Fruit fly (Drosophila melanogaster) whole organism, wandering third instar larva: Measurements from ENCODE around the gene CG6340.
A peak's percentile ranks its signal among the peaks of the same experiment; 100 is the strongest.

Experiments
- Abd-B ChIP-seq: fragments of >200 bp; optimal IDR thresholded peaks from 2 replicates; lab custom pipeline; 2017; ENCODE audit warnings: missing biosample characterization, missing genetic modification characterization
- CG32264 ChIP-seq: fragments of 200-800 bp; sonication (Bioruptor generic); optimal IDR thresholded peaks from 2 replicates; lab custom pipeline; 2016; ENCODE audit warnings: missing biosample characterization, missing genetic modification characterization
- CG9705 ChIP-seq: fragments of 200-800 bp; sonication (Bioruptor generic); optimal IDR thresholded peaks from 2 replicates; lab custom pipeline; 2018; ENCODE audit warnings: missing biosample characterization, mild to moderate bottlenecking, missing genetic modification characterization
- CrebA ChIP-seq: fragments of 200-800 bp; sonication (Bioruptor generic); optimal IDR thresholded peaks from 2 replicates; lab custom pipeline; 2016; ENCODE audit warnings: missing biosample characterization, mild to moderate bottlenecking, missing genetic modification characterization, borderline replicate concordance
- Dfd ChIP-seq: fragments of >200 bp; optimal IDR thresholded peaks from 2 replicates; lab custom pipeline; 2017; ENCODE audit warnings: missing biosample characterization, missing genetic modification characterization
- Dif ChIP-seq: fragments of 200-275, 200-300 bp; sonication (Bioruptor generic); optimal IDR thresholded peaks from 2 replicates; lab custom pipeline; 2018; ENCODE audit warnings: missing biosample characterization, missing genetic modification characterization; ENCODE audit not compliant: partially characterized antibody
- GATAd ChIP-seq: sonication (Bioruptor generic); optimal IDR thresholded peaks from 2 replicates; lab custom pipeline; 2016; ENCODE audit warnings: missing biosample characterization, missing genetic modification characterization
- HLH106 ChIP-seq: fragments of 200-800 bp; optimal IDR thresholded peaks from 3 replicates; lab custom pipeline; 2019; ENCODE audit warnings: missing biosample characterization, mild to moderate bottlenecking, missing genetic modification characterization, moderate library complexity
- Hnf4 ChIP-seq: fragments of 200-800 bp; sonication (Bioruptor generic); optimal IDR thresholded peaks from 2 replicates; lab custom pipeline; 2016; ENCODE audit warnings: missing biosample characterization, mild to moderate bottlenecking, missing genetic modification characterization
- Hr78 ChIP-seq: fragments of >200 bp; optimal IDR thresholded peaks from 2 replicates; lab custom pipeline; 2017; ENCODE audit warnings: missing biosample characterization, missing genetic modification characterization
- Hr83 ChIP-seq: fragments of 200-300 bp; sonication (Bioruptor generic); optimal IDR thresholded peaks from 2 replicates; lab custom pipeline; 2016; ENCODE audit warnings: missing biosample characterization, mild to moderate bottlenecking, missing genetic modification characterization, moderate library complexity; ENCODE audit not compliant: poor library complexity, severe bottlenecking
- Mio ChIP-seq: sonication (Bioruptor generic); optimal IDR thresholded peaks from 2 replicates; lab custom pipeline; 2016; ENCODE audit warnings: missing biosample characterization, missing genetic modification characterization
- Myc ChIP-seq: fragments of >200 bp; optimal IDR thresholded peaks from 2 replicates; lab custom pipeline; 2017
- N ChIP-seq: fragments of >200 bp; optimal IDR thresholded peaks from 2 replicates; lab custom pipeline; 2018; ENCODE audit warnings: missing biosample characterization, missing external identifiers, missing genetic modification characterization
- OdsH ChIP-seq: fragments of 200-800 bp; sonication (Bioruptor generic); optimal IDR thresholded peaks from 2 replicates; lab custom pipeline; 2016; ENCODE audit warnings: missing biosample characterization, mild to moderate bottlenecking, missing genetic modification characterization
- Rel ChIP-seq, 2 experiments: fragments of 200-800 bp; sonication (Bioruptor generic) in 1 of 2; optimal IDR thresholded peaks; 2 replicates in 1 of 2; 3 replicates in 1 of 2; lab custom pipeline; 2016 to 2019; ENCODE audit warnings: mild to moderate bottlenecking in 2 of 2, missing biosample characterization in 2 of 2, missing genetic modification characterization in 2 of 2, moderate library complexity in 1 of 2
- Sp1 ChIP-seq: fragments of 200-800 bp; sonication (Bioruptor generic); optimal IDR thresholded peaks from 3 replicates; lab custom pipeline; 2019; ENCODE audit warnings: missing biosample characterization, mild to moderate bottlenecking, missing genetic modification characterization, moderate library complexity
- brk ChIP-seq: fragments of 200-800 bp; sonication (Bioruptor generic); optimal IDR thresholded peaks from 2 replicates; lab custom pipeline; 2016; ENCODE audit warnings: missing biosample characterization, mild to moderate bottlenecking, missing genetic modification characterization
- dl ChIP-seq, 2 experiments: fragments of 175-275, 200-275 bp in 1 of 2; fragments of 200-275 bp in 1 of 2; sonication (Bioruptor generic); optimal IDR thresholded peaks; lab custom pipeline; 2018; ENCODE audit warnings: mild to moderate bottlenecking in 2 of 2, missing biosample characterization in 2 of 2, missing genetic modification characterization in 2 of 2, moderate library complexity in 2 of 2; ENCODE audit not compliant: partially characterized antibody in 2 of 2, insufficient read depth in 1 of 2
- dmrt93B ChIP-seq: fragments of 200-800 bp; sonication (Bioruptor generic); optimal IDR thresholded peaks from 2 replicates; lab custom pipeline; 2018; ENCODE audit warnings: missing biosample characterization, mild to moderate bottlenecking, missing genetic modification characterization
- dsf ChIP-seq: sonication (Bioruptor generic); optimal IDR thresholded peaks from 2 replicates; lab custom pipeline; 2016; ENCODE audit warnings: missing biosample characterization, missing genetic modification characterization, borderline replicate concordance
- ey ChIP-seq: fragments of 200-800 bp; sonication (Bioruptor generic); optimal IDR thresholded peaks from 2 replicates; lab custom pipeline; 2016; ENCODE audit warnings: missing biosample characterization, missing genetic modification characterization
- foxo ChIP-seq, 2 experiments: fragments of 200-800 bp; sonication (Bioruptor generic); optimal IDR thresholded peaks; 2 replicates in 1 of 2; 3 replicates in 1 of 2; lab custom pipeline; 2016 to 2017; ENCODE audit warnings: missing biosample characterization in 2 of 2, missing genetic modification characterization in 2 of 2
- fru ChIP-seq: fragments of 200-800 bp; sonication (Bioruptor generic); optimal IDR thresholded peaks from 3 replicates; lab custom pipeline; 2016; ENCODE audit warnings: missing biosample characterization, mild to moderate bottlenecking, missing genetic modification characterization
- h ChIP-seq: fragments of 200-800 bp; sonication (Bioruptor generic); optimal IDR thresholded peaks from 3 replicates; lab custom pipeline; 2016; ENCODE audit warnings: missing biosample characterization, mild to moderate bottlenecking, missing genetic modification characterization
- lola ChIP-seq: fragments of >200 bp; optimal IDR thresholded peaks from 2 replicates; lab custom pipeline; 2017; ENCODE audit warnings: missing biosample characterization, missing genetic modification characterization
- pan ChIP-seq: fragments of >200 bp; optimal IDR thresholded peaks from 2 replicates; lab custom pipeline; 2017
- psq ChIP-seq: fragments of 200-800 bp; sonication (Bioruptor generic); optimal IDR thresholded peaks from 3 replicates; lab custom pipeline; 2017; ENCODE audit warnings: missing biosample characterization, mild to moderate bottlenecking, missing genetic modification characterization, moderate library complexity
- rgr ChIP-seq: fragments of 200-800 bp; sonication (Bioruptor generic); optimal IDR thresholded peaks from 3 replicates; lab custom pipeline; 2016; ENCODE audit warnings: missing biosample characterization, mild to moderate bottlenecking, missing genetic modification characterization
- sage ChIP-seq: fragments of 200-800 bp; sonication (Bioruptor generic); optimal IDR thresholded peaks from 2 replicates; lab custom pipeline; 2016; ENCODE audit warnings: missing biosample characterization, mild to moderate bottlenecking, missing genetic modification characterization
- sv ChIP-seq: fragments of 200-800 bp; sonication (Bioruptor generic); optimal IDR thresholded peaks from 3 replicates; lab custom pipeline; 2016; ENCODE audit warnings: missing biosample characterization, missing genetic modification characterization
- tai ChIP-seq: sonication (Bioruptor generic); optimal IDR thresholded peaks from 2 replicates; lab custom pipeline; 2016; ENCODE audit warnings: missing biosample characterization, missing genetic modification characterization
- usp ChIP-seq: fragments of >200 bp; optimal IDR thresholded peaks from 2 replicates; lab custom pipeline; 2017; ENCODE audit warnings: missing biosample characterization, missing genetic modification characterization
- woc ChIP-seq: sonication (Bioruptor generic); optimal IDR thresholded peaks from 2 replicates; lab custom pipeline; 2016; ENCODE audit warnings: missing biosample characterization, mild to moderate bottlenecking, missing genetic modification characterization

CG6340 gene

DNA sequence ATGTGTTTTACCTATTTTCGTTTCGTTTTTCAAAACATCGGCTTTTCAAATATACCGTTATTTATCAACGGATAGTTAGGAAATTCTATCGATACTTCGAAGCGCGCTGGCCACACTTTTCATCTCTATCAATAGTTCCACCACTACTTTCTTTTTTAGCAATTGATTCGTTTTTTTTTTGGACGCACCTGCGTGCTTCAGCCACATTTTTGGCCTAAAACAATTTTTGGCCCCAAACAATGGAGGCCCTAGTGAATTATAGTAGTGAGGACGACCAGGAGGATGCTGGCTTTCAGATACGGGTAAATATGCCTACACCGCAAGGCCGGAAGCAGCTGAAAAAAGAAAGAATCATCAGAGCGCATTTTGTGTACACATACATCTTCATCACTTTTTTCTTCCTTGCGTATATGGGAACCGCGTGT, at the start of gene CG6340:
Gene CG6340, plus strand, starts transcription at position 139 of the 425 bp plus-strand sequence.
- TF ChIP-seq brk (GFP tag; lab: Kevin White, UChicago) (no peak), Myc (peak; percentile 27), dmrt93B (GFP tag; lab: Kevin White, UChicago) (no peak), woc (GFP tag; lab: Kevin White, UChicago) (no peak), dl (GFP tag; optimal IDR thresholded peaks at IDR 0.05; lab: Kevin White, UChicago; ENCODE audit: insufficient read depth in 1 of 2, partially characterized antibody in 2 of 2) (no peak), Hnf4 (GFP tag; lab: Kevin White, UChicago) (no peak), CrebA (GFP tag; lab: Kevin White, UChicago) (no peak), Sp1 (GFP tag; lab: Kevin White, UChicago) (peak; percentile 12), sv (GFP tag; lab: Kevin White, UChicago) (no peak), Dfd (GFP tag; lab: Kevin White, UChicago) (no peak), psq (GFP tag; lab: Kevin White, UChicago) (no peak), HLH106 (no peak), dsf (GFP tag; lab: Kevin White, UChicago) (no peak), OdsH (GFP tag; lab: Kevin White, UChicago) (no peak), h (peak; percentile 6), Hr78 (GFP tag; lab: Kevin White, UChicago) (no peak), Abd-B (no peak)

DNA sequence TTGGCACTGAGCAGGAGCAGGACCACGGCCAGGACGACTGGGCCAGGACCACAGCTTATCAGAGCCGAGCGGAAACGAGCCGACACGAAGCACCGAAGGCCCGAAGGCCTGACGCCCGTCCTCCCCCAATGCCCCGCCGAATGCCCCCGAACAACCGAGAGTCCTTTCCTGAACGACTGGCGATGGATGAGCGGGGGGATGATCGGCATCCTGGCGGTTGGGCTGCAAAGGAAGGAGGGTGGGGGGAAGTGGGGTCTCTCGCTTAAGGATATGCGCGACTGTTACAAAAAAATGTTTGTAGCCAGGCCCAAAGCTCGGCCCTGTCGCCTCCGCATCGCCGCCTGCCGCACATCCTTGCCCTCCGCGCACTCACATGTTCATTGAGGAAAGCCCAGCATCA, 40.9 kb upstream of the CG6340 start, which contains the start of gene Cngl:
Gene Cngl, minus strand, starts transcription at position 8 of the 400 bp plus-strand sequence.
- TF ChIP-seq usp (GFP tag; lab: Kevin White, UChicago) (no peak), sage (GFP tag; lab: Kevin White, UChicago) (no peak), Rel (GFP tag; optimal IDR thresholded peaks at IDR 0.05; lab: Kevin White, UChicago) (no peak), Rel (tag; optimal IDR thresholded peaks at IDR 0.05; lab: Kevin White, UChicago) (no peak), GATAd (GFP tag; lab: Kevin White, UChicago) (no peak), Sp1 (GFP tag; lab: Kevin White, UChicago) (no peak), ey (no peak), dmrt93B (GFP tag; lab: Kevin White, UChicago) (no peak), tai (GFP tag; lab: Kevin White, UChicago) (no peak), Hr83 (no peak)

DNA sequence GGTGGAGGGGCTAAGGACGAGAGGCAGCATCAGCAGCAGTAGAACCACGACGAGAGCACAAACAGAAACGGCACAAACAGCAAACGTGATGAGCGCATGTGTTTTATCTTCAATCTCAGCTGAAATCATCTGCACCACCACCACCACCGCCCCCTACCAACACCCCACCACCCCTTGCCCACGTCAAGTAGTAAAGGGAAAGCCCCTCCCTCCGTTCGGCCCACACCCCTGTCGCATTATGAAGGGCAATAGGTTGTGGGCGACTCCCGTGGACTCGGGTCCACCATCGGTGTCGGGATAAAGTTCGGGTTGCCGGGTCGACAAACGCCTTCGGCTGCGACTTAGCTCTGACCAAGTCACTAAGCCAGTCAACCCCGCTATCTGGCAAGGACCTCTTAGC, 38.7 kb upstream of the CG6340 start:
- TF ChIP-seq Dfd (GFP tag; lab: Kevin White, UChicago) (no peak), foxo (GFP tag; optimal IDR thresholded peaks at IDR 0.05; lab: Kevin White, UChicago) (no peak), N (GFP tag; lab: Kevin White, UChicago) (no peak), fru (GFP tag; lab: Kevin White, UChicago) (no peak), Mio (GFP tag; lab: Kevin White, UChicago) (no peak), Hr78 (GFP tag; lab: Kevin White, UChicago) (no peak), CG32264 (GFP tag; lab: Kevin White, UChicago) (no peak), Dif (GFP tag; lab: Kevin White, UChicago) (no peak)

DNA sequence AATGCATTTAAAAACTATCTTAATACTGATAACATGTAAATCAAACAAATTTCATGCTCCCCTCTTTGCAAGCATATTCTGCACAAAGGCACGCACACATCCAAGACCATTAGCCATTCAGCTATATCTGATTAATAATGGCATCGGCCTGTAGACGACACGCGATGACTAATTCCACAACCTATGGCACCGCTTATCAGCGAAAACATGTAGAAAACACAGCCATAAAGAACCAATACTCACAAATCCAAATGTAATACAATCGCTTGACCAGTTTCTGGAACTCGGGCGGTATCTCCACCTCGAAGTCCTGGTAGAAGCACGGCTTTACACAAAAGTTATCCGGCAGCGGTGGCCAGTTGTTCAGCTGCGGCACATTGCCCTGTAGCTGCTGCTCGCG, 34.0 kb upstream of the CG6340 start:
- no peak for TF ChIP-seq Abd-B
- no peak for TF ChIP-seq pan (lab: Kevin White, UChicago)
- no peak for TF ChIP-seq lola
- no peak for TF ChIP-seq brk (GFP tag; lab: Kevin White, UChicago)
- no peak for TF ChIP-seq Dfd (GFP tag; lab: Kevin White, UChicago)
- no peak for TF ChIP-seq rgr
- TF ChIP-seq CG9705 (GFP tag; lab: Kevin White, UChicago): no peak
- no peak for TF ChIP-seq psq (GFP tag; lab: Kevin White, UChicago)
- TF ChIP-seq woc (GFP tag; lab: Kevin White, UChicago): no peak
- TF ChIP-seq GATAd (GFP tag; lab: Kevin White, UChicago): no peak
- TF ChIP-seq dl (GFP tag; optimal IDR thresholded peaks at IDR 0.05; lab: Kevin White, UChicago; ENCODE audit: insufficient read depth in 1 of 2, partially characterized antibody in 2 of 2): no peak
- TF ChIP-seq Dif (GFP tag; lab: Kevin White, UChicago): no peak
- TF ChIP-seq usp (GFP tag; lab: Kevin White, UChicago): no peak
- no peak for TF ChIP-seq Mio (GFP tag; lab: Kevin White, UChicago)
- no peak for TF ChIP-seq CrebA (GFP tag; lab: Kevin White, UChicago)
- TF ChIP-seq Myc: no peak
